Worm (Caenorhabditis elegans) whole organism, young adult: ENCODE data around the gene nadk-2.

Source experiments
- C06A6.2 ChIP-seq: fragments of 200-800 bp; sonication (Bioruptor generic); conservative IDR thresholded peaks from 2 replicates; pipeline ENCODE4 v1.3.6; 2022; ENCODE audit warnings: missing genetic modification characterization, missing compliant biosample characterization
- F22D6.2 ChIP-seq: sonication (generic microtip); optimal IDR thresholded peaks from 2 replicates; lab custom pipeline; 2016; ENCODE audit warnings: mild to moderate bottlenecking, missing genetic modification characterization, missing compliant biosample characterization
- F39B2.1 ChIP-seq: fragments of 200-800 bp; sonication (Bioruptor generic); IDR thresholded peaks from 2 replicates; pipeline ENCODE4 v1.3.6; 2022; ENCODE audit warnings: missing genetic modification reagents, missing genetic modification characterization, missing compliant biosample characterization
- F55B11.4 ChIP-seq: sonication (generic microtip); optimal IDR thresholded peaks from 2 replicates; lab custom pipeline; 2016; ENCODE audit warnings: missing compliant biosample characterization, missing genetic modification characterization, borderline replicate concordance; ENCODE audit not compliant: insufficient read depth
- F57C9.4 ChIP-seq: sonication (generic microtip); optimal IDR thresholded peaks from 2 replicates; lab custom pipeline; 2017; ENCODE audit warnings: mild to moderate bottlenecking, missing genetic modification characterization, missing compliant biosample characterization
- T07F8.4 ChIP-seq: sonication (generic microtip); optimal IDR thresholded peaks from 2 replicates; lab custom pipeline; 2016; ENCODE audit warnings: mild to moderate bottlenecking, missing genetic modification characterization, moderate library complexity, missing compliant biosample characterization
- Y53G8AR.9 ChIP-seq: fragments of 200-800 bp; sonication (Bioruptor generic); conservative IDR thresholded peaks from 2 replicates; pipeline ENCODE4 v1.3.6; 2022; ENCODE audit warnings: missing genetic modification reagents, missing genetic modification characterization, missing compliant biosample characterization
- Y56A3A.18 ChIP-seq: fragments of 200-800 bp; sonication (Bioruptor generic); IDR thresholded peaks from 2 replicates; pipeline ENCODE4 v1.3.6; 2022; ENCODE audit warnings: missing genetic modification reagents, missing genetic modification characterization, missing compliant biosample characterization
- Y67H2A.10 ChIP-seq: fragments of 200-800 bp; sonication (Bioruptor generic); conservative IDR thresholded peaks from 2 replicates; pipeline ENCODE4 v1.3.6; 2022; ENCODE audit warnings: missing genetic modification reagents, missing genetic modification characterization, missing compliant biosample characterization
- ZK185.1 ChIP-seq: sonication (generic microtip); optimal IDR thresholded peaks from 2 replicates; lab custom pipeline; 2016; ENCODE audit warnings: mild to moderate bottlenecking, missing genetic modification characterization, missing compliant biosample characterization; ENCODE audit not compliant: poor library complexity, severe bottlenecking
- akir-1 ChIP-seq: fragments of 200-800 bp; sonication (Bioruptor generic); optimal IDR thresholded peaks from 2 replicates; lab custom pipeline; 2018; ENCODE audit warnings: mild to moderate bottlenecking, missing genetic modification characterization, moderate library complexity, missing compliant biosample characterization
- aptf-3 ChIP-seq: fragments of 200-800 bp; sonication (Bioruptor generic); IDR thresholded peaks from 2 replicates; pipeline ENCODE4 v1.3.6; 2022; ENCODE audit warnings: missing genetic modification characterization, missing compliant biosample characterization
- attf-5 ChIP-seq: fragments of 200-800 bp; sonication (Bioruptor generic); optimal IDR thresholded peaks from 2 replicates; lab custom pipeline; 2018; ENCODE audit warnings: mild to moderate bottlenecking, missing genetic modification characterization, missing compliant biosample characterization
- bed-2 ChIP-seq: fragments of 200-800 bp; sonication (Bioruptor generic); IDR thresholded peaks from 2 replicates; pipeline ENCODE4 v1.3.6; 2022; ENCODE audit warnings: missing genetic modification reagents, missing genetic modification characterization, missing compliant biosample characterization
- cebp-1 ChIP-seq, 2 experiments: fragments of 200-800 bp in 1 of 2; sonication (Bioruptor generic) in 1 of 2; sonication (generic microtip) in 1 of 2; IDR thresholded peaks in 1 of 2; optimal IDR thresholded peaks in 1 of 2; 2 replicates each; pipeline versions ENCODE4 v1.3.6 to Lab custom; 2017 to 2022; ENCODE audit warnings: missing compliant biosample characterization in 2 of 2, missing genetic modification characterization in 2 of 2, mild to moderate bottlenecking in 1 of 2, missing genetic modification reagents in 1 of 2, moderate library complexity in 1 of 2
- cebp-2 ChIP-seq: fragments of 200-800 bp; sonication (Bioruptor generic); IDR thresholded peaks from 2 replicates; pipeline ENCODE4 v1.3.6; 2022; ENCODE audit warnings: missing genetic modification characterization, missing compliant biosample characterization
- ceh-100 ChIP-seq: fragments of 200-800 bp; sonication (Bioruptor generic); IDR thresholded peaks from 2 replicates; pipeline ENCODE4 v1.3.6; 2022; ENCODE audit warnings: missing genetic modification reagents, missing genetic modification characterization, missing compliant biosample characterization
- ceh-79 ChIP-seq: sonication (generic microtip); optimal IDR thresholded peaks from 2 replicates; lab custom pipeline; 2017; ENCODE audit warnings: mild to moderate bottlenecking, missing genetic modification characterization, missing compliant biosample characterization
- ceh-91 ChIP-seq: fragments of 200-800 bp; sonication (Bioruptor generic); IDR thresholded peaks from 2 replicates; pipeline ENCODE4 v1.3.6; 2022; ENCODE audit warnings: missing genetic modification reagents, missing genetic modification characterization, missing compliant biosample characterization
- die-1 ChIP-seq: sonication (generic microtip); optimal IDR thresholded peaks from 2 replicates; lab custom pipeline; 2016; ENCODE audit warnings: missing genotype, mild to moderate bottlenecking, missing genetic modification characterization, missing compliant biosample characterization
- efl-1 ChIP-seq: fragments of 150-350 bp; optimal IDR thresholded peaks from 2 replicates; lab custom pipeline; 2014; ENCODE audit warnings: missing biosample characterization, missing genetic modification reagents, missing genetic modification characterization
- egl-18 ChIP-seq: fragments of 200-800 bp; sonication (Bioruptor generic); IDR thresholded peaks from 2 replicates; pipeline ENCODE4 v1.3.6; 2022; ENCODE audit warnings: missing genetic modification reagents, missing genetic modification characterization, missing compliant biosample characterization
- egl-44 ChIP-seq: fragments of 200-800 bp; sonication (Bioruptor generic); IDR thresholded peaks from 2 replicates; pipeline ENCODE4 v1.3.6; 2022; ENCODE audit warnings: missing genetic modification reagents, missing genetic modification characterization, missing compliant biosample characterization
- gei-17 ChIP-seq: fragments of 200-800 bp; sonication (Bioruptor generic); optimal IDR thresholded peaks from 2 replicates; lab custom pipeline; 2018; ENCODE audit warnings: mild to moderate bottlenecking, missing genetic modification characterization, missing compliant biosample characterization
- hmg-1.2 ChIP-seq: fragments of 200-800 bp; sonication (Bioruptor generic); IDR thresholded peaks from 2 replicates; pipeline ENCODE4 v1.3.6; 2022; ENCODE audit warnings: missing genetic modification reagents, missing genetic modification characterization, missing compliant biosample characterization
- hrde-1 ChIP-seq: sonication (generic microtip); optimal IDR thresholded peaks from 2 replicates; lab custom pipeline; 2016; ENCODE audit warnings: missing genetic modification characterization, mild to moderate bottlenecking, missing compliant biosample characterization, moderate library complexity, missing genotype, missing genetic modification reagents, borderline replicate concordance
- hsf-1 ChIP-seq: fragments of 200-800 bp; sonication (Bioruptor generic); IDR thresholded peaks from 2 replicates; pipeline ENCODE4 v1.3.6; 2022; ENCODE audit warnings: missing genetic modification reagents, missing genetic modification characterization, missing compliant biosample characterization
- let-526 ChIP-seq: fragments of 200-800 bp; sonication (Bioruptor generic); IDR thresholded peaks from 2 replicates; pipeline ENCODE4 v1.3.6; 2022; ENCODE audit warnings: missing genetic modification reagents, missing genetic modification characterization, missing compliant biosample characterization
- lin-35 ChIP-seq, 3 experiments: fragments of 150-350 bp in 2 of 3; sonication (generic microtip) in 1 of 3; optimal IDR thresholded peaks; 2 replicates each; lab custom pipeline; 2014 to 2018; ENCODE audit warnings: missing biosample characterization in 3 of 3, missing genetic modification characterization in 3 of 3, missing genetic modification reagents in 3 of 3
- lin-40 ChIP-seq: sonication (generic microtip); optimal IDR thresholded peaks from 2 replicates; lab custom pipeline; 2016; ENCODE audit warnings: missing genetic modification characterization, mild to moderate bottlenecking, missing compliant biosample characterization, missing genotype, missing genetic modification reagents
- madf-3 ChIP-seq: fragments of 200-800 bp; sonication (Bioruptor generic); IDR thresholded peaks from 2 replicates; pipeline ENCODE4 v1.3.6; 2022; ENCODE audit warnings: missing genetic modification reagents, missing genetic modification characterization, missing compliant biosample characterization
- mcd-1 ChIP-seq: fragments of 200-800 bp; sonication (Bioruptor generic); IDR thresholded peaks from 2 replicates; pipeline ENCODE4 v1.3.6; 2022; ENCODE audit warnings: missing genetic modification reagents, missing genetic modification characterization, missing compliant biosample characterization
- mxl-1 ChIP-seq: sonication (generic microtip); optimal IDR thresholded peaks from 2 replicates; lab custom pipeline; 2016; ENCODE audit warnings: missing genetic modification characterization, missing compliant biosample characterization
- nhr-120 ChIP-seq: fragments of 200-800 bp; sonication (Bioruptor generic); IDR thresholded peaks from 2 replicates; pipeline ENCODE4 v1.3.6; 2022; ENCODE audit warnings: missing genetic modification characterization, missing compliant biosample characterization
- nhr-27 ChIP-seq: fragments of 200-800 bp; sonication (Bioruptor generic); optimal IDR thresholded peaks from 2 replicates; lab custom pipeline; 2018; ENCODE audit warnings: mild to moderate bottlenecking, missing genetic modification characterization, moderate library complexity, missing compliant biosample characterization
- nhr-90 ChIP-seq: sonication (generic microtip); optimal IDR thresholded peaks from 2 replicates; lab custom pipeline; 2016; ENCODE audit warnings: missing genotype, mild to moderate bottlenecking, missing genetic modification characterization, missing compliant biosample characterization
- rec-8 ChIP-seq, 2 experiments: sonication (generic microtip); optimal IDR thresholded peaks; 2 replicates each; lab custom pipeline; 2016; ENCODE audit warnings: mild to moderate bottlenecking in 2 of 2, missing genetic modification characterization in 2 of 2, missing genetic modification reagents in 2 of 2, missing genotype in 2 of 2, missing biosample characterization in 1 of 2, missing compliant biosample characterization in 1 of 2, moderate library complexity in 1 of 2
- repo-1 ChIP-seq: sonication (generic microtip); optimal IDR thresholded peaks from 2 replicates; lab custom pipeline; 2017; ENCODE audit warnings: mild to moderate bottlenecking, missing genetic modification characterization, missing compliant biosample characterization
- snpc-1.3 ChIP-seq: sonication (generic microtip); optimal IDR thresholded peaks from 2 replicates; lab custom pipeline; 2017; ENCODE audit warnings: missing genetic modification characterization, mild to moderate bottlenecking, missing compliant biosample characterization, antibody characterized with exemption, moderate library complexity, missing genotype, missing genetic modification reagents; ENCODE audit not compliant: insufficient read depth
- snpc-3.4 ChIP-seq: sonication (generic microtip); optimal IDR thresholded peaks from 2 replicates; lab custom pipeline; 2017; ENCODE audit warnings: missing genetic modification characterization, mild to moderate bottlenecking, missing compliant biosample characterization, antibody characterized with exemption, moderate library complexity, missing genotype, missing genetic modification reagents
- snpc-4 ChIP-seq, 5 experiments: fragments of 150-350 bp in 1 of 5; sonication (generic microtip) in 4 of 5; optimal IDR thresholded peaks; 2 replicates each; lab custom pipeline; 2014 to 2018; ENCODE audit warnings: missing genetic modification characterization in 5 of 5, missing biosample characterization in 3 of 5, antibody characterized with exemption in 2 of 5, mild to moderate bottlenecking in 2 of 5, missing compliant biosample characterization in 2 of 5, missing genotype in 2 of 5, moderate library complexity in 2 of 5, missing genetic modification reagents in 1 of 5
- somi-1 ChIP-seq: fragments of 200-800 bp; sonication (Bioruptor generic); optimal IDR thresholded peaks from 2 replicates; lab custom pipeline; 2018; ENCODE audit warnings: mild to moderate bottlenecking, missing genetic modification characterization, missing compliant biosample characterization
- tbp1 ChIP-seq: fragments of 200-800 bp; sonication (Bioruptor generic); optimal IDR thresholded peaks from 2 replicates; lab custom pipeline; 2018; ENCODE audit warnings: mild to moderate bottlenecking, missing genetic modification characterization, missing compliant biosample characterization
- tlf-1 ChIP-seq: fragments of 200-800 bp; sonication (Bioruptor generic); optimal IDR thresholded peaks from 2 replicates; lab custom pipeline; 2018; ENCODE audit warnings: mild to moderate bottlenecking, missing genetic modification characterization, missing compliant biosample characterization
- unc-62 ChIP-seq: fragments of 150-350 bp; optimal IDR thresholded peaks from 2 replicates; lab custom pipeline; 2014; ENCODE audit warnings: missing biosample characterization, missing genetic modification reagents, missing genetic modification characterization
- xnd-1 ChIP-seq: sonication (generic microtip); optimal IDR thresholded peaks from 2 replicates; lab custom pipeline; 2016; ENCODE audit warnings: missing genotype, missing genetic modification reagents, missing genetic modification characterization, missing compliant biosample characterization
- zim-3 ChIP-seq: sonication (generic microtip); optimal IDR thresholded peaks from 2 replicates; lab custom pipeline; 2017; ENCODE audit warnings: mild to moderate bottlenecking, missing genetic modification characterization, moderate library complexity, missing compliant biosample characterization

The nadk-2 gene

ce11 chrII:12107840-12108239 is 58.5 kb downstream of the nadk-2 start, which contains the start of gene Y17G7B.18 (continued):
- no peak for TF ChIP-seq nhr-120 (GFP tag; lab: Robert Waterston, UW)
- TF ChIP-seq mcd-1, result peak; percentile 97
- no peak for TF ChIP-seq egl-44 (GFP tag; lab: Robert Waterston, UW)
- TF ChIP-seq nhr-90, result no peak
- no peak for TF ChIP-seq cebp-2
- TF ChIP-seq repo-1 (tag; lab: Kevin White, UChicago), result no peak
- no peak for TF ChIP-seq Y56A3A.18
- TF ChIP-seq snpc-3.4 (tag; lab: Kevin White, UChicago), result no peak
- TF ChIP-seq ceh-79 (tag; lab: Kevin White, UChicago), result no peak
- TF ChIP-seq die-1, result no peak
- TF ChIP-seq F22D6.2, result no peak
- TF ChIP-seq lin-40 (tag; lab: Kevin White, UChicago), result peak; percentile 42
- TF ChIP-seq hrde-1 (tag; lab: Kevin White, UChicago), result no peak
- no peak for TF ChIP-seq F57C9.4 (tag; lab: Kevin White, UChicago)
- TF ChIP-seq ZK185.1 (tag; lab: Kevin White, UChicago), result no peak
- TF ChIP-seq nhr-27 (tag; lab: Kevin White, UChicago), result no peak
- peak; percentile 2 to 93 (median 75) for TF ChIP-seq lin-35 (GFP tag; optimal IDR thresholded peaks at IDR 0.05; lab: Kevin White, UChicago)
- TF ChIP-seq mxl-1 (tag; lab: Kevin White, UChicago), result no peak
- TF ChIP-seq cebp-1 (GFP tag; IDR thresholded peaks at IDR 0.05; lab: Robert Waterston, UW), result peak; percentile 37; the same call in 1 of the 2 replicates
- peak; percentile 94 for TF ChIP-seq cebp-1 (tag; optimal IDR thresholded peaks at IDR 0.05; lab: Kevin White, UChicago)
- TF ChIP-seq gei-17 (GFP tag; lab: Kevin White, UChicago), result no peak
- no peak for TF ChIP-seq ceh-91
- no peak for TF ChIP-seq xnd-1 (tag; lab: Kevin White, UChicago)
- no peak for TF ChIP-seq T07F8.4 (tag; lab: Kevin White, UChicago)
- TF ChIP-seq bed-2 (GFP tag; lab: Robert Waterston, UW), result no peak
- TF ChIP-seq C06A6.2 (GFP tag; lab: Robert Waterston, UW), result no peak
- no peak for TF ChIP-seq unc-62 (GFP tag; lab: Kevin White, UChicago)
- no peak for TF ChIP-seq F55B11.4 (tag; lab: Kevin White, UChicago)
- TF ChIP-seq akir-1 (GFP tag; lab: Kevin White, UChicago), result no peak
- TF ChIP-seq madf-3 (GFP tag; lab: Robert Waterston, UW), result no peak
- peak; percentile 84 for TF ChIP-seq efl-1 (GFP tag; lab: Kevin White, UChicago)
- no peak for TF ChIP-seq rec-8 (tag; optimal IDR thresholded peaks at IDR 0.05; lab: Kevin White, UChicago)
- 0 out of 2 replicates have a peak, but pooled peaks have one; percentile 17 for TF ChIP-seq hsf-1 (GFP tag; lab: Robert Waterston, UW)
- no peak for TF ChIP-seq zim-3 (tag; lab: Kevin White, UChicago)
- no peak for TF ChIP-seq Y67H2A.10
- TF ChIP-seq somi-1 (GFP tag; lab: Kevin White, UChicago), result no peak
- TF ChIP-seq attf-5 (GFP tag; lab: Kevin White, UChicago), result peak; percentile 76
- no peak for TF ChIP-seq let-526 (GFP tag; lab: Robert Waterston, UW)
- TF ChIP-seq hmg-1.2 (GFP tag; lab: Robert Waterston, UW), result peak; percentile 11; the same call in 1 of the 2 replicates
- TF ChIP-seq snpc-4 (GFP tag; optimal IDR thresholded peaks at IDR 0.05; lab: Kevin White, UChicago), result no peak
- TF ChIP-seq snpc-4 (tag; optimal IDR thresholded peaks at IDR 0.05; lab: Kevin White, UChicago), result no peak
- TF ChIP-seq ceh-100 (GFP tag; lab: Robert Waterston, UW), result no peak
- TF ChIP-seq F39B2.1 (GFP tag; lab: Robert Waterston, UW), result no peak
- no peak for TF ChIP-seq aptf-3 (GFP tag; lab: Robert Waterston, UW)
- no peak for TF ChIP-seq tbp1
- TF ChIP-seq Y53G8AR.9 (GFP tag; lab: Robert Waterston, UW), result no peak
- TF ChIP-seq snpc-1.3 (tag; lab: Kevin White, UChicago), result no peak
- TF ChIP-seq tlf-1, result no peak
- no peak for TF ChIP-seq egl-18 (GFP tag; lab: Robert Waterston, UW)
